Worm (Caenorhabditis elegans): Measurements from ENCODE around the gene M176.9.

- TF ChIP-seq ztf-11 (tag; optimal IDR thresholded peaks at IDR 0.05), result no peak
- TF ChIP-seq nhr-12 (tag; optimal IDR thresholded peaks at IDR 0.05), result no peak
- TF ChIP-seq ceh-82 (tag; optimal IDR thresholded peaks at IDR 0.05), result no peak
- no peak for TF ChIP-seq fos-1 (tag; optimal IDR thresholded peaks at IDR 0.05)
- no peak for TF ChIP-seq nhr-77 (tag; optimal IDR thresholded peaks at IDR 0.05)
These were observed 13.0 kb downstream of the M176.9 start, which contains the start of the genes Y51B9A.14 and Y51B9A.8 for ce11 chrII:9398370-9398901.
